Fruit fly (Drosophila melanogaster): ENCODE measurements around the gene Wdr24.
A peak's percentile ranks its signal among the peaks of the same experiment; 100 is the strongest.

The Wdr24 gene

dm6 chr3R:29782367-29782766 is 37.5 kb upstream of the Wdr24 start (continued):
- TF ChIP-seq odd (GFP tag; optimal IDR thresholded peaks at IDR 0.05) (no peak), pum (GFP tag; optimal IDR thresholded peaks at IDR 0.05) (no peak), tup (GFP tag; optimal IDR thresholded peaks at IDR 0.05) (no peak), sd (tag; optimal IDR thresholded peaks at IDR 0.05) (peak; percentile 30), z (GFP tag; IDR thresholded peaks at IDR 0.05) (peak; percentile 98), dpn (GFP tag; optimal IDR thresholded peaks at IDR 0.05) (peak in 1 of 2 experiments; percentile 26), CG4282 (GFP tag; optimal IDR thresholded peaks at IDR 0.05) (no peak), CG7372 (GFP tag; IDR thresholded peaks at IDR 0.05) (no peak), gsb-n (tag; optimal IDR thresholded peaks at IDR 0.05) (no peak), Vsx1 (GFP tag; optimal IDR thresholded peaks at IDR 0.05) (no peak), CG30020 (tag; optimal IDR thresholded peaks at IDR 0.05) (no peak), run (tag; optimal IDR thresholded peaks at IDR 0.05) (peak; percentile 16), CG2712 (tag; optimal IDR thresholded peaks at IDR 0.05) (no peak), C15 (GFP tag; IDR thresholded peaks at IDR 0.05) (no peak), Hmr (GFP tag; optimal IDR thresholded peaks at IDR 0.05) (peak; percentile 45), CG17359 (tag; optimal IDR thresholded peaks at IDR 0.05) (peak; percentile 8), CG9876 (GFP tag; optimal IDR thresholded peaks at IDR 0.05) (no peak), CG14667 (GFP tag; IDR thresholded peaks at IDR 0.05) (no peak), CHES-1-like (GFP tag; optimal IDR thresholded peaks at IDR 0.05) (no peak), stwl (tag; optimal IDR thresholded peaks at IDR 0.05) (no peak), fu2 (GFP tag; optimal IDR thresholded peaks at IDR 0.05) (no peak), scrt (GFP tag; optimal IDR thresholded peaks at IDR 0.05) (peak; percentile 52), zf30C (GFP tag; optimal IDR thresholded peaks at IDR 0.05) (no peak), crc (GFP tag; optimal IDR thresholded peaks at IDR 0.05) (no peak), Elba2 (GFP tag; optimal IDR thresholded peaks at IDR 0.05) (no peak), Atf6 (GFP tag; IDR thresholded peaks at IDR 0.05) (no peak; the same call in 1 of the 2 replicates), Hmx (GFP tag; optimal IDR thresholded peaks at IDR 0.05) (no peak), Adf1 (GFP tag; IDR thresholded peaks at IDR 0.05) (peak; percentile 50; the same call in 1 of the 2 replicates), Eip74EF (GFP tag; optimal IDR thresholded peaks at IDR 0.05) (no peak), nau (GFP tag; optimal IDR thresholded peaks at IDR 0.05) (no peak), prd (optimal IDR thresholded peaks at IDR 0.05) (no peak), prd (GFP tag; IDR thresholded peaks at IDR 0.05) (no peak), CG11398 (GFP tag; optimal IDR thresholded peaks at IDR 0.05) (no peak), ftz-f1 (GFP tag; optimal IDR thresholded peaks at IDR 0.05) (no peak), CG17568 (GFP tag; optimal IDR thresholded peaks at IDR 0.05) (no peak), CG15479 (GFP tag; optimal IDR thresholded peaks at IDR 0.05) (no peak), CG34376 (GFP tag; optimal IDR thresholded peaks at IDR 0.05) (peak; percentile 82), Camta (GFP tag; optimal IDR thresholded peaks at IDR 0.05) (no peak), CG8290 (GFP tag; optimal IDR thresholded peaks at IDR 0.05) (no peak), CG8290 (tag; optimal IDR thresholded peaks at IDR 0.05) (peak in 1 of 2 experiments; percentile 61), repo (GFP tag; optimal IDR thresholded peaks at IDR 0.05) (no peak), al (GFP tag; IDR thresholded peaks at IDR 0.05) (no peak), CG17912 (GFP tag; optimal IDR thresholded peaks at IDR 0.05) (no peak), Atf3 (GFP tag; optimal IDR thresholded peaks at IDR 0.05) (peak; percentile 55), Mad (GFP tag; optimal IDR thresholded peaks at IDR 0.05) (no peak), CG2202 (tag; optimal IDR thresholded peaks at IDR 0.05) (no peak), pfk (GFP tag; optimal IDR thresholded peaks at IDR 0.05) (peak; percentile 7), CG8765 (GFP tag; IDR thresholded peaks at IDR 0.05) (no peak), psq (GFP tag; optimal IDR thresholded peaks at IDR 0.05) (no peak), Deaf1 (tag; optimal IDR thresholded peaks at IDR 0.05) (peak; percentile 74), crol (GFP tag; IDR thresholded peaks at IDR 0.05) (no peak), p53 (GFP tag; optimal IDR thresholded peaks at IDR 0.05) (no peak), Jarid2 (GFP tag; optimal IDR thresholded peaks at IDR 0.05) (peak; percentile 94)
